Fruit fly (Drosophila melanogaster) whole organism, adult: ENCODE measurements around the gene CG33272.

Source experiments
- CG33017 ChIP-seq: fragments of 200-800 bp; sonication (Bioruptor generic); optimal IDR thresholded peaks from 2 replicates; lab custom pipeline; 2018; ENCODE audit warnings: missing biosample characterization, mild to moderate bottlenecking, missing genetic modification characterization, moderate library complexity
- CG5204 ChIP-seq: fragments of 200-800 bp; sonication (Bioruptor generic); optimal IDR thresholded peaks from 2 replicates; lab custom pipeline; 2016; ENCODE audit warnings: missing biosample characterization, missing genetic modification characterization
- CG7045 ChIP-seq: fragments of 200-800 bp; sonication (Bioruptor generic); optimal IDR thresholded peaks from 2 replicates; lab custom pipeline; 2017; ENCODE audit warnings: missing biosample characterization, mild to moderate bottlenecking, missing genetic modification characterization
- Hr96 ChIP-seq: fragments of 200-800 bp; sonication (Bioruptor generic); optimal IDR thresholded peaks from 2 replicates; lab custom pipeline; 2016; ENCODE audit warnings: missing biosample characterization, missing genetic modification characterization
- Mnt ChIP-seq: fragments of 200-800 bp; sonication (Bioruptor generic); optimal IDR thresholded peaks from 2 replicates; lab custom pipeline; 2016; ENCODE audit warnings: missing biosample characterization, mild to moderate bottlenecking, missing genetic modification characterization
- bab1 ChIP-seq: fragments of 200-800 bp; sonication (Bioruptor generic); optimal IDR thresholded peaks from 3 replicates; lab custom pipeline; 2019; ENCODE audit warnings: missing biosample characterization, mild to moderate bottlenecking, missing genetic modification characterization, moderate library complexity
- cic ChIP-seq: fragments of 200-800 bp; sonication (Bioruptor generic); optimal IDR thresholded peaks from 2 replicates; lab custom pipeline; 2017; ENCODE audit warnings: missing biosample characterization, mild to moderate bottlenecking, missing genetic modification characterization, moderate library complexity
- cnc ChIP-seq, 2 experiments: fragments of >200 bp; optimal IDR thresholded peaks; 2 replicates each; lab custom pipeline; 2017
- kay ChIP-seq: fragments of 200-800 bp; sonication (Bioruptor generic); peaks from one replicate; lab custom pipeline; 2016; ENCODE audit warnings: missing biosample characterization, missing genetic modification characterization, borderline replicate concordance
- ovo ChIP-seq: fragments of 200-800 bp; sonication (Bioruptor generic); optimal IDR thresholded peaks from 2 replicates; lab custom pipeline; 2016; ENCODE audit warnings: missing biosample characterization, missing genetic modification characterization

DNA sequence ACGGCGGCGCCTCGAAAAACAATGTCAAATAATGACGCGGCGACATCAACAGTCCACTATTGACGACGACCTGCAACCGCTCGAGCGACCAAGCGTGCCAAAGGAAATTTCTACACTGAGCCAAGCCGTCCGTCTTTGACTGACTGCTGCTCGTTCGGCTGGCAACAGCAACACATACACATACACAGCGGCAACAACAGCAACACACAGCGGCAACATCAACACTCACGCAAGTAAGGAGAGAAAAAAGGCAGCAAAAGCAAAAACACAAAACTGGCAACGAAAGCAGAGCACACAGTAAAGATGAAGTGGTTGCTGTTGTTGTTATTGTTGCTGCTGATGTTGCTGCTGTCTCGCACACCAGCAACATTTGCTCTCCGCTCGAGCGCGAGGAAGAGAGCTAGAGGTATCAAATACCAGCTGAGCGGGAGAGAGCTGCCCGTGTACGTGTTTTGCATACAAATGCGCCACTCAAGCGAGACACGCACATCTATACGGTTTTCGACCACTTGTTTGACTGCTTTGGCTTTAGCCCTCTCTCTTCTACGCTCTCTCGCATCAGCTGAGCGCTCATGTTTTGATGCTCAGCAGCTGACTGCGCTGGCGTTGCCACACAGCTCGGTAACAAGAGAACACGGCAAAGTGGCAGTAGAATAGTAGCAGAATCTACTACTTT lies 42.7 kb upstream of the CG33272 start:
- no peak for TF ChIP-seq Hr96
- peak; percentile 57 for TF ChIP-seq bab1 (GFP tag; lab: Kevin White, UChicago)
- no peak for TF ChIP-seq cnc (optimal IDR thresholded peaks at IDR 0.05; lab: Kevin White, UChicago)
- TF ChIP-seq CG5204 (GFP tag; lab: Kevin White, UChicago) = no peak
- no peak for TF ChIP-seq ovo
- no peak for TF ChIP-seq CG7045 (GFP tag; lab: Kevin White, UChicago)
- TF ChIP-seq cic (GFP tag; lab: Kevin White, UChicago) = peak; percentile 90
- peak; percentile 22 for TF ChIP-seq CG33017
- no peak for TF ChIP-seq kay (GFP tag; lab: Kevin White, UChicago)
- TF ChIP-seq Mnt (GFP tag; lab: Kevin White, UChicago) = peak; percentile 72
